Fruit fly (Drosophila melanogaster) ovary, adult (tissue): Measurements from ENCODE around the gene Alp12.
A peak's percentile ranks its signal among the peaks of the same experiment; 100 is the strongest.

Experiments used
- CG17801 ChIP-seq: fragments of 200-800 bp; optimal IDR thresholded peaks from 2 replicates; lab custom pipeline; 2019; ENCODE audit warnings: missing biosample characterization, mild to moderate bottlenecking, missing genetic modification characterization, moderate library complexity; ENCODE audit not compliant: partially characterized antibody

Alp12 gene

DNA sequence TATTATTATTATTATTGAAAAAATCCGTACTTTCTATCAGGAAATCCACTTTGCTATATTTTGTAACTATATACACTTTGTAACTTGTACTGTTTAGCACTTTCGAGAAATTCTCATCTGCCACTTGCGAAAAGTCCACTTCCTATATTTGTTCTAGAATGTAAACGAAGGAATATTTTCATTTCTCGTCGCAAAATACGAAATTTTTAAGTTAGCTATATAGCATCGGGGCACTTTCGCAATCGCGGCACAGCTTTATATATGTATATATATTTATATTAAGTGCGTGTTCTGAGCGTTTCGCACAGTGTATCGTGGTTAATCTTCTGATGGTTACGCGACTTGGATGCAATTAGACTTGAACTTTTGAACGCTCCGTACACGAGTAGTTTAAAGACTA is 17.9 kb downstream of the Alp12 start, which contains the start of gene RanGAP:
TSS of gene RanGAP (plus strand) at position 169 of the 400 bp plus-strand sequence.
- TF ChIP-seq CG17801 (GFP tag; lab: Kevin White, UChicago) = no peak

DNA sequence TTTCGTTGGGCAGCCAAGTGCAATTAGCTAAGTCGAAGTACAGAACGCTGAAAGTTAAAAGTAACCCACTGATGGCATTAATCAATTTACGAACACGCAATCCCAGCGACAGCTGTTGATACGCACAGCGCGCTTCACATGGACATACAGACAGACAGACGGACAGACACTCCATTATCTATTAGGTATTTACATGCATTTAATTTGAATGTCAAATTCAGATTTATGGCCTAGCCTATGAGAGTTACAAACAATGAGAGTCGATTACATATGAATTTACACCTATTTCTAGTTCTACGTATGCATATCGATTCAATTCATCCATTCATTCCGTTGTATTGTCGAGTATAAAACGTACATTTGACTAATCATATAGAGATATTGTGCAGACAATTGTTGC is 18.8 kb downstream of the Alp12 start, which contains the start of gene CG10237:
TSS of gene CG10237 (minus strand) at position 101 of the 400 bp plus-strand sequence.
- TF ChIP-seq CG17801 (GFP tag; lab: Kevin White, UChicago) = no peak

DNA sequence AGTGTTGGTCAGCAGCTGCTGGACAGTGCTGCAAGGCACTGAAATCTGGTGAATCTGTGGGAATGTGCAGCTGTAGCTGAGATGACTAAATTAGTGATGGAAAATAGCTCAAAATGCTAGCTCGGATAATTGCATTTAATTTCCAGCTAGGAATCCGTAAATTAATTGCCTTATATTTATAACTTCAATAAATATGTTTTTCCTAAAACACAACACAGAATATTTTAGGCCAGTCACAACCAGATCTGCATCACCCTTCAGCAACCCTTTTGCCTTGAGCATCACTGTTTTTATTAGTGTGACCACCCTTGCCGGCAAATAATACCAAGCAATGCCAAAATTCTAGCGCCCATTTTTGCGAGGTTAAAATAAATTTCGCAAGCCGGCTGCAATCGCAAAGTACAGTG is 20.9 kb downstream of the Alp12 start, which contains the start of gene Hs2st:
TSS of gene Hs2st (minus strand) at position 17 of the 407 bp plus-strand sequence.
- TF ChIP-seq CG17801 (GFP tag; lab: Kevin White, UChicago) = peak; percentile 89

DNA sequence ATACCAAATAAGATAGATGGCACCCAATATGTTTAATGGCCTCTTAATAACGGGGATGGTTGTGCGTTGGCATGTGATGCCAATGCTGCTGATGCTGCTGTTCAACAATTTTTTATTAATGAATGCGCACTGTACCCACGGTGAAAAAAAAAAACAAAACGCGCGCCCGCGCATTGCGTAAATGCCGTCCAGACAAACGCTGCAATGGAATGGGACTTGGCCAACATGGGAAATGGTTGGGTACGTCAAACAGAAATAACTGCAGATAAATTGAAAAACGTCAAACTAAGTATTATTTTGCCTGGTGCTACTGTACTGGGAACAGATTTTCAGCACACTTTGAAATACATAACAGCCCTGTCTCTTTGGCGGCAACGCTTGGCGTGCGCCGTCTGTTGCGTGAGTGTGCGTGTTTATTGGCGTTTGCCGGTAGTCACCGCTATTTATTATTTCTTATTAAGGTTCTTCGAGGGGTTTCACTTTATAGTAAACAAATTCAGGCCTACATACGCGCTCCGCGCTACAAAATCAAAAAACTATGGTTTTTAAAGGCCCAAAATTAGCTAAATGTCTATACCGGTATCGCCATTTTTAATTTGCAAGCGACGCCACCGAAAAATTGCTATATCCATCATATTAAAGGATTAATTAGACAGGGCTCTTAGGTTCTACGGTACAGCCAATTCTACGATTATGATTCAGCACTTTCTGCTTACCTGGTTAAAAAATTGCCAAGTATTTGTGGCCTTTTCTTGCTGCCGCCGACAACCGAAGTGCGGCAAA is 28.9 kb downstream of the Alp12 start:
- TF ChIP-seq CG17801 (GFP tag; lab: Kevin White, UChicago) = no peak

DNA sequence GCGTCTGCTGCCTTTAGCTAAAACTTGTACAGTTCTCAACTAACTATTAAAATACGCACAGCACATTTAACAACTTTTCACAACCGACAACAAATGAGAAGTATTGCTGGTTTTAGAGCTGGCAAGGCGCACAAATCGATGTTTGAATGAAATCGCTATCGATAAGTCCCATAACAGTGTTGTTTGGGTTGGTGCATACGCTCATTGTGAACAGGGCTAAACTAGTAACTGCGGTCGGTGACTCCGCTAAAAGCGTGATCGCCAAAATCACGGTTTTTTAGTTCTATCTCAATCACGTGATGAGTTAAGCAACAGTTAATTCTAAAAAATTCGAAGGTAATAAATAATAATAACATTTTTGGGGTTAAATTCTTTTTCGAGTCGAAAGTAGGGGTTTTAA is 29.5 kb downstream of the Alp12 start, which contains the start of gene Top2:
TSS of gene Top2 (minus strand) at position 110 of the 400 bp plus-strand sequence.
- TF ChIP-seq CG17801 (GFP tag; lab: Kevin White, UChicago) = peak; percentile 3

DNA sequence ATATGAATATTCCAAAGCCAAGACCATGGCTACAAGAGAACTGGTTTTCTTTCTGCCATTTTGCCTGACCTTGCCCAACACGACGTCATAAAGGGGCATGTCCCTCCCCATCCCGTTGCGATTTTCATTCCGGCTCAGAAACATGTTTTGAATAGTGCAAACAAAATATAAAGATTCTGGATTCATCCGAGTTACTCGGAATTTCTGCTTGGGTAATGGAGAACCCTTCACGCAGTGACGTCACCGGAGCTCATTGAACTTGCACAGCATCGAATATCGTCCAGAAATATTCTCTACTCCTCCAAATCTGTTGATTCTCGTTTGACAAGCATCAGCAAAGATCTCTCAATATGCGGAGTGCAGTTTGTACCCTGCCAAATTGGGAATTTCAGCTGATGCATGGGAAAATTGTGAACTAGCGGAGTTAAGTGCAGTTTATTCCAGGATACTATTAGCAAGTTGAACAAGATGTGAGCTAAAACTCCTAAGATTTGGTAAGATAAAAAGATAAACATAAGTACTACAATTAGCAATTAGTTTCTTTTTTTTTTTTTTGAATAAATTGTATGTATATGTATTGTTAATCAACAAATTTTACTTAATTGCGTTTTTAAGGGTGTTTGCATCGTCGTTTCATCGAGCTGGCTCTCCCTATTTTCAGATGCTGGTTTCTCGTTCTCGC is 30.4 kb downstream of the Alp12 start, which contains the start of gene CG10026:
TSS of gene CG10026 (plus strand) at position 187 of the 682 bp plus-strand sequence.
- no peak for TF ChIP-seq CG17801 (GFP tag; lab: Kevin White, UChicago)

DNA sequence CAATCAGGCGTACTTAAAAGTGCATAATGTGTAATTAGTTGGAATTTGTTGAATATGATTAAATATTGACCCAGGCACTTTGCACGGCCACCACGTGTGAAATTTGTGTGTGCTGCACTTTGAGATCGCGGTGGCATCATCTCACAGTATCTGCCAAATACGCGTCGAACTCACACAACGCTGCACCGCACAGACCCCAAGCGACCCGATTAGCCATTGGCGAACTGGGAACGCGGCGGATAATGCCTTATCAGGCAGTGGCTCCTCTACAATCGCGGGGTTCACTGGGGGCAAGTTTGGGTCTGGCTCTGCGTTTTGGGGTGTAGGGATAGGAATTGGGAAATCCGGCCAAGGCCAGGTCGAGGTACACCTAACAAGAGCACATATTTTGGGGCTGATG is 31.4 kb downstream of the Alp12 start:
- TF ChIP-seq CG17801 (GFP tag; lab: Kevin White, UChicago) = no peak

DNA sequence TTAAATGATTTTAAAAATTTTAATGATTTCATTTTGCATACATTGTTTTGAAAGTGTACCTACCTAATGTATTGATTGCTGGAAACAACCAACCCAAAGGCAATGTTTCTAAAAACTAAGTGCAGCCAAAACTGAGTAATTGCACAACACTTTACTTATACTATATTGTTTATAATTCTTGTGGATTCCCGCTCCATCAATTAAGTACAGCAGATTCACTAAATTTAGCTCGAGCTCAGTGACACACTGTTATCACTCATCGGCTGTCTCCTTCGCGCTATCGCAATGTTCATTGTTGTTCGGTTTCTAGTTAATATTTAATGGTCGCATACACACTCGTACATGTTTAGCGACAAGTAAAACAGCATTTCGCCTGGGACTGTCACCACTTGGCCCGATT is 31.9 kb downstream of the Alp12 start:
- no peak for TF ChIP-seq CG17801 (GFP tag; lab: Kevin White, UChicago)

- TF ChIP-seq CG17801 (GFP tag; lab: Kevin White, UChicago) = no peak
These were observed 34.2 kb downstream of the Alp12 start for dm6 chr2L:19457890-19458580.

DNA sequence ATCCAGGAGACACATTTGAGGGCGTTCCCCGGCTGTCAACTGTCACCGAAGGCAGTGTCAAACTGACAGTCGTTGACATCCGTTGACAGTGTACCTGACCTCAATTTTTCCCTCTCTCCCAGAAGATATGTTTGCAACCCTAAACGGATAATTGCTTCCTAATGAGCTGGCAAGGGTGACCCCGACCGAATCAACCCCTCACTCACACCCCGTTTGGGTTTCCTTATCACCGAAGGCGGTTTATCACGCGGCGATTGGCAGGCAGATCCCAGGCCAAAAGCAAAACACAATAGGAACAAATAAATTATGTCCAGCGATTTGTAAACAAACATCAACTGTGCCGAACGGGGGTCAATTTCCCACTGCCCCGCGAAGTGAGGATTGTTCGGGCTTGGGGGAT is 35.6 kb downstream of the Alp12 start:
- no peak for TF ChIP-seq CG17801 (GFP tag; lab: Kevin White, UChicago)

DNA sequence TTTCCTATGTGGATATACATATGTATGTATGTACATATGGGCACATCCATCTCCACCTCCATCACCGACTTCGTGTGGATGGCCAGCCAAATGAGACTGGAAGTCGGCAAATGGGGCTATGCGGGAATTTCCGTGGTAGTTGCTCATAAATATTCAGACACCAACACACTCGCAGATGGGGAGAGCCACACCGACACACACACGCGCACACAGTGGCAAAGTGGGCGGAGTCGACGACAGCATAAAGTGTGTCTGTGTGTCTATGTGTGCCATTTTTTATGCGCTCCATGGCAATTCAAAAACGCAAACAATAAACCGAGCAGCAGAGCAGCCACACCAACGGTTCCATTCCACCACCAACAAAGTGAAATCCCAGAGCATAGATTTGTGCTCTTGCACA is 39.0 kb downstream of the Alp12 start:
- TF ChIP-seq CG17801 (GFP tag; lab: Kevin White, UChicago) = no peak

dm6 chr2L:19463405-19463804 is 39.6 kb downstream of the Alp12 start:
- TF ChIP-seq CG17801 (GFP tag; lab: Kevin White, UChicago) = no peak

dm6 chr2L:19463824-19464317 is 40.0 kb downstream of the Alp12 start, which contains the start of gene tj:
Gene tj (plus strand): TSS chr2L:19464267.
- TF ChIP-seq CG17801 (GFP tag; lab: Kevin White, UChicago) = no peak

DNA sequence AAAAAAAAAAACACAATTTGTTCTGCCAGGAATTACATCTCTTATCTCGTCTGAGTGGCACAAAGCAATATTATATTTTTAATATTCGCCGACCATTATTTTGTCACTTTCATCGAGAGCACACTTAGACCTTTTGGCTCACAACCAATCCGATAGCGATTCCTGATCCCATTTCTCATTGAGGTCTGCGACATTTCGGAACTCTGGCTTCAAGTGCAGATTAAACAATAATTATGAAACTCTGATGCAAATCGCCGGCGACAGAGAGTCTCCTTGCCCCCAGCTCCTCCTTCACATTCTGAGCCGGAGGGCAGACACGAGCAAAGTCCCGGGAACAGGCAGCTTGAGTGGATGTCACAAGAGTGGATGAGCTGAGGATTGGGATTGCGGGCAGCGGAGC is 45.2 kb downstream of the Alp12 start:
- no peak for TF ChIP-seq CG17801 (GFP tag; lab: Kevin White, UChicago)

dm6 chr2L:19469751-19470150 is 45.9 kb downstream of the Alp12 start:
- TF ChIP-seq CG17801 (GFP tag; lab: Kevin White, UChicago) = no peak
